Worm (Caenorhabditis elegans) whole organism, L1 larva: ENCODE results near the gene hrpf-2.

Experiments
- C04F5.9 ChIP-seq: sonication (generic microtip); optimal IDR thresholded peaks from 2 replicates; lab custom pipeline; 2016; ENCODE audit warnings: missing genetic modification characterization, missing compliant biosample characterization
- C34B4.2 ChIP-seq: sonication (generic microtip); optimal IDR thresholded peaks from 2 replicates; lab custom pipeline; 2017; ENCODE audit warnings: mild to moderate bottlenecking, missing genetic modification characterization, missing compliant biosample characterization
- aha-1 ChIP-seq: fragments of 150-350 bp; optimal IDR thresholded peaks from 2 replicates; lab custom pipeline; 2014; ENCODE audit warnings: missing biosample characterization, missing genetic modification characterization
- aly-2 ChIP-seq: fragments of 150-350 bp; optimal IDR thresholded peaks from 2 replicates; lab custom pipeline; 2014; ENCODE audit warnings: missing biosample characterization, missing genetic modification characterization
- ama-1 ChIP-seq: fragments of 150-350 bp; optimal IDR thresholded peaks from 2 replicates; lab custom pipeline; 2014
- ceh-90 ChIP-seq: sonication (generic microtip); optimal IDR thresholded peaks from 2 replicates; lab custom pipeline; 2016; ENCODE audit warnings: missing genetic modification characterization, missing compliant biosample characterization
- ces-1 ChIP-seq: fragments of 150-350 bp; optimal IDR thresholded peaks from 2 replicates; lab custom pipeline; 2014; ENCODE audit warnings: missing biosample characterization, missing genetic modification reagents, missing genetic modification characterization
- efl-1 ChIP-seq, 4 experiments: fragments of 150-350 bp; optimal IDR thresholded peaks in 3 of 4; peaks in 1 of 4; 1 replicate in 1 of 4; 2 replicates in 3 of 4; lab custom pipeline; 2014; ENCODE audit warnings: missing biosample characterization in 2 of 4, missing genetic modification characterization in 2 of 4, missing genetic modification reagents in 2 of 4
- efl-3 ChIP-seq: fragments of 200-800 bp; sonication (Bioruptor generic); optimal IDR thresholded peaks from 2 replicates; lab custom pipeline; 2018; ENCODE audit warnings: mild to moderate bottlenecking, missing genetic modification characterization, missing compliant biosample characterization
- egl-13 ChIP-seq: sonication (generic microtip); optimal IDR thresholded peaks from 2 replicates; lab custom pipeline; 2016; ENCODE audit warnings: missing genotype, missing genetic modification reagents, missing genetic modification characterization, missing compliant biosample characterization
- fkh-10 ChIP-seq: sonication (generic microtip); optimal IDR thresholded peaks from 2 replicates; lab custom pipeline; 2017; ENCODE audit warnings: missing biosample characterization, missing genetic modification reagents, missing genetic modification characterization
- hlh-4 ChIP-seq: sonication (generic microtip); optimal IDR thresholded peaks from 2 replicates; lab custom pipeline; 2016; ENCODE audit warnings: mild to moderate bottlenecking, missing genetic modification characterization, missing compliant biosample characterization
- isw-1 ChIP-seq: fragments of 200-800 bp; sonication (Bioruptor generic); IDR thresholded peaks from 2 replicates; pipeline ENCODE4 v1.3.6; 2022; ENCODE audit warnings: missing genetic modification characterization, missing compliant biosample characterization
- lin-13 ChIP-seq: fragments of 150-350 bp; optimal IDR thresholded peaks from 2 replicates; lab custom pipeline; 2014; ENCODE audit warnings: missing biosample characterization, missing genetic modification reagents, missing genetic modification characterization
- lin-14 ChIP-seq: fragments of 200-800 bp; sonication (Bioruptor generic); optimal IDR thresholded peaks from 2 replicates; lab custom pipeline; 2018; ENCODE audit warnings: mild to moderate bottlenecking, missing genetic modification characterization, moderate library complexity, missing compliant biosample characterization
- lin-35 ChIP-seq, 2 experiments: fragments of 150-350 bp; optimal IDR thresholded peaks; 2 replicates each; lab custom pipeline; 2014; ENCODE audit warnings: missing biosample characterization in 2 of 2, missing genetic modification characterization in 2 of 2, missing genetic modification reagents in 2 of 2
- lsy-2 ChIP-seq, 2 experiments: fragments of 150-350 bp; optimal IDR thresholded peaks; 2 replicates each; lab custom pipeline; 2014; ENCODE audit warnings: missing biosample characterization in 2 of 2, missing genetic modification characterization in 2 of 2
- mab-9 ChIP-seq: fragments of 200-800 bp; sonication (Bioruptor generic); IDR thresholded peaks from 2 replicates; pipeline ENCODE4 v1.3.6; 2022; ENCODE audit warnings: missing genetic modification reagents, missing genetic modification characterization, missing compliant biosample characterization
- mef-2 ChIP-seq: fragments of 150-350 bp; optimal IDR thresholded peaks from 2 replicates; lab custom pipeline; 2014; ENCODE audit warnings: missing biosample characterization, missing genetic modification characterization
- nhr-28 ChIP-seq: fragments of 150-350 bp; optimal IDR thresholded peaks from 2 replicates; lab custom pipeline; 2014; ENCODE audit warnings: missing biosample characterization, missing genetic modification characterization
- nhr-47 ChIP-seq: sonication (generic microtip); optimal IDR thresholded peaks from 2 replicates; lab custom pipeline; 2016; ENCODE audit warnings: mild to moderate bottlenecking, missing genetic modification characterization, moderate library complexity, missing compliant biosample characterization
- nhr-71 ChIP-seq: sonication (generic microtip); optimal IDR thresholded peaks from 2 replicates; lab custom pipeline; 2016; ENCODE audit warnings: mild to moderate bottlenecking, missing genetic modification characterization, moderate library complexity, missing compliant biosample characterization
- nhr-76 ChIP-seq: sonication (generic microtip); optimal IDR thresholded peaks from 2 replicates; lab custom pipeline; 2017; ENCODE audit warnings: missing biosample characterization, missing genetic modification characterization
- nhr-77 ChIP-seq: fragments of 150-350 bp; optimal IDR thresholded peaks from 2 replicates; lab custom pipeline; 2014; ENCODE audit warnings: missing biosample characterization, missing genetic modification characterization
- pag-3 ChIP-seq: sonication (generic microtip); optimal IDR thresholded peaks from 2 replicates; lab custom pipeline; 2017; ENCODE audit warnings: missing genetic modification characterization, mild to moderate bottlenecking, missing compliant biosample characterization, antibody characterized with exemption, borderline replicate concordance; ENCODE audit not compliant: insufficient read depth
- rnt-1 ChIP-seq: sonication (generic microtip); optimal IDR thresholded peaks from 2 replicates; lab custom pipeline; 2016; ENCODE audit warnings: mild to moderate bottlenecking, missing genetic modification characterization, moderate library complexity, missing compliant biosample characterization
- skn-1 ChIP-seq: fragments of 150-350 bp; optimal IDR thresholded peaks from 2 replicates; lab custom pipeline; 2014; ENCODE audit warnings: missing biosample characterization, missing genetic modification characterization
- snpc-4 ChIP-seq: fragments of 150-350 bp; optimal IDR thresholded peaks from 2 replicates; lab custom pipeline; 2014; ENCODE audit warnings: missing biosample characterization, missing genetic modification characterization
- sptf-1 ChIP-seq: fragments of 150-350 bp; optimal IDR thresholded peaks from 2 replicates; lab custom pipeline; 2014; ENCODE audit warnings: missing biosample characterization, missing genetic modification characterization
- sup-37 ChIP-seq: fragments of 200-800 bp; sonication (Bioruptor generic); optimal IDR thresholded peaks from 2 replicates; lab custom pipeline; 2018; ENCODE audit warnings: mild to moderate bottlenecking, missing genetic modification characterization, missing compliant biosample characterization
- swsn-7 ChIP-seq: sonication (generic microtip); optimal IDR thresholded peaks from 2 replicates; lab custom pipeline; 2016; ENCODE audit warnings: missing genetic modification characterization, missing compliant biosample characterization
- tlp-1 ChIP-seq: fragments of 150-350 bp; optimal IDR thresholded peaks from 2 replicates; lab custom pipeline; 2014; ENCODE audit warnings: missing biosample characterization, missing genetic modification characterization
- unc-62 ChIP-seq: fragments of 150-350 bp; optimal IDR thresholded peaks from 2 replicates; lab custom pipeline; 2014; ENCODE audit warnings: missing biosample characterization, missing genetic modification reagents, missing genetic modification characterization
- unc-98 ChIP-seq: fragments of 200-800 bp; sonication (Bioruptor generic); IDR thresholded peaks from 2 replicates; pipeline ENCODE4 v1.3.6; 2022; ENCODE audit warnings: missing genetic modification characterization, missing compliant biosample characterization
- zag-1 ChIP-seq: fragments of 150-350 bp; optimal IDR thresholded peaks from 2 replicates; lab custom pipeline; 2014; ENCODE audit warnings: missing biosample characterization, missing genetic modification characterization
- zip-4 ChIP-seq: fragments of 200-800 bp; sonication (Bioruptor generic); optimal IDR thresholded peaks from 2 replicates; lab custom pipeline; 2018; ENCODE audit warnings: mild to moderate bottlenecking, missing genetic modification characterization, moderate library complexity, missing compliant biosample characterization

Gene hrpf-2

ce11 chrIV:6366032-6366431 lies 10.3 kb downstream of the hrpf-2 start:
- no peak for TF ChIP-seq efl-1 (optimal IDR thresholded peaks at IDR 0.05; lab: Kevin White, UChicago)
- TF ChIP-seq efl-1 (GFP tag; optimal IDR thresholded peaks at IDR 0.05 in 1 of 2; lab: Kevin White, UChicago), result peak in 1 of 2 experiments; percentile 39
- TF ChIP-seq ces-1 (GFP tag; lab: Kevin White, UChicago), result peak; percentile 31
- no peak for TF ChIP-seq mab-9
- no peak for TF ChIP-seq lin-13
- peak; percentile 21 for TF ChIP-seq nhr-71 (tag; lab: Kevin White, UChicago)
- TF ChIP-seq unc-62, result no peak
- peak; percentile 62 for TF ChIP-seq lin-14 (GFP tag; lab: Kevin White, UChicago)
- peak; percentile 67 for TF ChIP-seq fkh-10
- no peak for TF ChIP-seq isw-1 (GFP tag; lab: Robert Waterston, UW)
- TF ChIP-seq, all 84 proteins: peak for 5

DNA sequence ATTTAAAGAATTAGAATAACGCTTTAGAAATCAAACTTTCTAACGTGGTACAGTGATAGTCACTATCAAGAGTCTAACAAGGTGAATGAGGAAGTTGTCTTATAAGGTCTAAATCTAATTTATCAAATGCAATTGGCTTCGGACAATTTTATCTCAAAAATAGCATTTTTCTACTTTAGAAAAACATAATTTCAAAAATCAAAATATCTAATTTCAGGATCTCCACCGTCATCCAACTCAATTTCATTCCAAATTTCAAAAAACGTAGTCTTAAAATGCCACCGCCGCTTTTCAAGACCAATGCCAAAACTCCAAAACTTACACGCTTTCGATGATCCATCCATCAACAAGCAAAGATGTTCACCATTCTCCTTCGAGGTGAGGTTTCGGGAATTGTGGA lies 11.3 kb downstream of the hrpf-2 start, which contains the start of gene Y73B6BL.270:
Y73B6BL.270 (plus strand) TSS at position 301 of the 400 bp plus-strand sequence.
- TF ChIP-seq hlh-4 (tag; lab: Kevin White, UChicago) (no peak), skn-1 (no peak), zip-4 (GFP tag; lab: Kevin White, UChicago) (no peak), ceh-90 (tag; lab: Kevin White, UChicago) (no peak), egl-13 (no peak), lsy-2 (tag; optimal IDR thresholded peaks at IDR 0.05; lab: Kevin White, UChicago) (no peak), efl-3 (no peak), unc-98 (GFP tag; lab: Robert Waterston, UW) (no peak), nhr-71 (tag; lab: Kevin White, UChicago) (no peak), ama-1 (lab: Kevin White, UChicago) (no peak)

DNA sequence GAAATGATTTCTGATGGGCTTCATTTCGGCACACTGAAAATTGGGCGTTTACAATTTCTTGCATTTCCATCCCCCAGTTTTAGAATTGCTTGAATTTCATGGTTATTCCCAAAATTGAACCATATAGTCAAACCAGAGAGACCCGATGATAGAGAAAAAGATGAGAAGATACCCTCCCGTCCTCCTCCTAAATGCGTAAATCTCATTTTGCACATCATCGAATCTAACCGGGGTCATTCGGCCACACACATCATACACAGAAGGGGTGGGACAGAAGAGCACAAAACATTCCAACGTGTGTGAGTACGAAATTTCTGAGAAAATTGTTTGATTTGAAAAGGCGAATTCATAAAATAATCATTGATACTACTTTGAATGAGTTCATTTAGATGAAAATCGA lies 12.7 kb downstream of the hrpf-2 start:
- TF ChIP-seq efl-1 (optimal IDR thresholded peaks at IDR 0.05; lab: Kevin White, UChicago), result no peak
- TF ChIP-seq efl-1 (GFP tag; optimal IDR thresholded peaks at IDR 0.05 in 1 of 2; lab: Kevin White, UChicago), result peak in 1 of 2 experiments; percentile 72
- no peak for TF ChIP-seq zag-1 (tag; lab: Kevin White, UChicago)
- peak; percentile 22 for TF ChIP-seq fkh-10
- TF ChIP-seq snpc-4 (tag; lab: Kevin White, UChicago), result no peak

ce11 chrIV:6361668-6362067 lies 14.7 kb downstream of the hrpf-2 start, which contains the start of gene Y73B6BL.47:
TSS of gene Y73B6BL.47 (plus strand) at chrIV:6361968.
- TF ChIP-seq aha-1 (no peak), tlp-1 (tag; lab: Kevin White, UChicago) (no peak), nhr-28 (tag; lab: Kevin White, UChicago) (no peak), aly-2 (tag; lab: Kevin White, UChicago) (no peak), C04F5.9 (no peak), mab-9 (no peak), efl-1 (optimal IDR thresholded peaks at IDR 0.05; lab: Kevin White, UChicago) (no peak), efl-1 (GFP tag; optimal IDR thresholded peaks at IDR 0.05 in 1 of 2; lab: Kevin White, UChicago) (no peak), sup-37 (GFP tag; lab: Kevin White, UChicago) (no peak), nhr-47 (tag; lab: Kevin White, UChicago) (no peak), lin-35 (GFP tag; optimal IDR thresholded peaks at IDR 0.05; lab: Kevin White, UChicago) (no peak), swsn-7 (no peak), nhr-77 (tag; lab: Kevin White, UChicago) (no peak), nhr-71 (tag; lab: Kevin White, UChicago) (no peak), hlh-4 (tag; lab: Kevin White, UChicago) (no peak), pag-3 (tag; lab: Kevin White, UChicago) (no peak), C34B4.2 (tag; lab: Kevin White, UChicago) (no peak), sptf-1 (tag; lab: Kevin White, UChicago) (no peak), nhr-76 (tag; lab: Kevin White, UChicago) (no peak), mef-2 (tag; lab: Kevin White, UChicago) (no peak), rnt-1 (tag; lab: Kevin White, UChicago) (no peak)
- TF ChIP-seq, all 84 proteins: peak for 0
